Worm (Caenorhabditis elegans): Measurements from ENCODE around the gene erfa-3.

The erfa-3 gene

ce11 chrV:11095873-11096272 lies 17.0 kb downstream of the erfa-3 start, which contains the start of gene Y42A5A.3:
Y42A5A.3 (minus strand) TSS chrV:11095973.
- TF ChIP-seq mbf-1 (tag; optimal IDR thresholded peaks at IDR 0.05) (no peak), nhr-21 (tag; optimal IDR thresholded peaks at IDR 0.05) (no peak), unc-39 (tag; optimal IDR thresholded peaks at IDR 0.05) (no peak), ztf-4 (tag; optimal IDR thresholded peaks at IDR 0.05) (no peak), blmp-1 (tag; optimal IDR thresholded peaks at IDR 0.05; ENCODE audit: insufficient read depth) (no peak), ztf-1 (GFP tag; conservative IDR thresholded peaks at IDR 0.05) (no peak), mab-5 (tag; optimal IDR thresholded peaks at IDR 0.05) (no peak), sma-9 (GFP tag; optimal IDR thresholded peaks at IDR 0.05) (no peak), sma-9 (tag; optimal IDR thresholded peaks at IDR 0.05) (no peak), elt-3 (tag; optimal IDR thresholded peaks at IDR 0.05) (no peak), F13H6.1 (tag; optimal IDR thresholded peaks at IDR 0.05) (no peak), ceh-16 (tag; optimal IDR thresholded peaks at IDR 0.05) (no peak), lin-11 (tag; optimal IDR thresholded peaks at IDR 0.05) (no peak), lsy-2 (tag; optimal IDR thresholded peaks at IDR 0.05) (no peak)

- TF ChIP-seq mbf-1 (tag; optimal IDR thresholded peaks at IDR 0.05), result no peak
- no peak for TF ChIP-seq nhr-6 (tag; optimal IDR thresholded peaks at IDR 0.05)
- TF ChIP-seq nhr-21 (tag; optimal IDR thresholded peaks at IDR 0.05), result no peak
- TF ChIP-seq C34F6.9 (tag; optimal IDR thresholded peaks at IDR 0.05), result no peak
- no peak for TF ChIP-seq zag-1 (tag; optimal IDR thresholded peaks at IDR 0.05)
- TF ChIP-seq lin-13 (GFP tag; optimal IDR thresholded peaks at IDR 0.05), result no peak
- peak; percentile 2 for TF ChIP-seq nhr-129 (tag; optimal IDR thresholded peaks at IDR 0.05)
- TF ChIP-seq ZK546.5 (tag; optimal IDR thresholded peaks at IDR 0.05), result no peak
- TF ChIP-seq lin-39 (tag; optimal IDR thresholded peaks at IDR 0.05), result no peak
- TF ChIP-seq ceh-82 (tag; optimal IDR thresholded peaks at IDR 0.05), result no peak
- no peak for TF ChIP-seq mab-5 (tag; optimal IDR thresholded peaks at IDR 0.05)
- TF ChIP-seq elt-3 (tag; optimal IDR thresholded peaks at IDR 0.05), result no peak
- no peak for TF ChIP-seq peb-1 (tag; optimal IDR thresholded peaks at IDR 0.05)
- peak; percentile 70 for TF ChIP-seq blmp-1 (tag; optimal IDR thresholded peaks at IDR 0.05; ENCODE audit: insufficient read depth)
- no peak for TF ChIP-seq ztf-1 (GFP tag; conservative IDR thresholded peaks at IDR 0.05)
- no peak for TF ChIP-seq dmd-4 (tag; optimal IDR thresholded peaks at IDR 0.05)
- no peak for TF ChIP-seq nhr-237 (tag; optimal IDR thresholded peaks at IDR 0.05)
- TF ChIP-seq nhr-77 (tag; optimal IDR thresholded peaks at IDR 0.05), result no peak
- peak; percentile 28 for TF ChIP-seq sma-9 (GFP tag; optimal IDR thresholded peaks at IDR 0.05)
- TF ChIP-seq sma-9 (tag; optimal IDR thresholded peaks at IDR 0.05), result no peak
- no peak for TF ChIP-seq nhr-23 (tag; optimal IDR thresholded peaks at IDR 0.05)
- TF ChIP-seq nhr-25 (tag; optimal IDR thresholded peaks at IDR 0.05), result peak; percentile 84
- TF ChIP-seq aly-2 (tag; optimal IDR thresholded peaks at IDR 0.05), result no peak
These were observed 18.2 kb downstream of the erfa-3 start for ce11 chrV:11094698-11095097.

ce11 chrV:11093163-11094091 lies 19.5 kb downstream of the erfa-3 start, which contains the start of gene lact-8:
lact-8 (minus strand) TSS chrV:11093607.
- TF ChIP-seq elt-3 (tag; optimal IDR thresholded peaks at IDR 0.05), result no peak
- peak; percentile 55 for TF ChIP-seq blmp-1 (tag; optimal IDR thresholded peaks at IDR 0.05; ENCODE audit: insufficient read depth)

- TF ChIP-seq unc-39 (tag; optimal IDR thresholded peaks at IDR 0.05), result no peak
- peak; percentile 49 for TF ChIP-seq nhr-25 (tag; optimal IDR thresholded peaks at IDR 0.05)
- TF ChIP-seq ztf-11 (tag; optimal IDR thresholded peaks at IDR 0.05), result no peak
These were observed 25.3 kb downstream of the erfa-3 start, which contains the start of gene Y42A5A.1 for ce11 chrV:11087519-11087998. Y42A5A.1 (plus strand) TSS chrV:11087948.

ce11 chrV:11087119-11087518 lies 25.8 kb downstream of the erfa-3 start:
- TF ChIP-seq sma-3 (GFP tag; optimal IDR thresholded peaks at IDR 0.05) (peak; percentile 6), peb-1 (tag; optimal IDR thresholded peaks at IDR 0.05) (no peak), unc-62 (GFP tag; optimal IDR thresholded peaks at IDR 0.05) (no peak), blmp-1 (tag; optimal IDR thresholded peaks at IDR 0.05; ENCODE audit: insufficient read depth) (peak; percentile 46), Y55F3AM.14 (GFP tag; optimal IDR thresholded peaks at IDR 0.05) (no peak), fos-1 (tag; optimal IDR thresholded peaks at IDR 0.05) (peak; percentile 4), gmeb-1 (tag; optimal IDR thresholded peaks at IDR 0.05) (peak; percentile 2)
